Worm (Caenorhabditis elegans): Measurements from ENCODE around the gene inx-7.

The inx-7 gene

DNA sequence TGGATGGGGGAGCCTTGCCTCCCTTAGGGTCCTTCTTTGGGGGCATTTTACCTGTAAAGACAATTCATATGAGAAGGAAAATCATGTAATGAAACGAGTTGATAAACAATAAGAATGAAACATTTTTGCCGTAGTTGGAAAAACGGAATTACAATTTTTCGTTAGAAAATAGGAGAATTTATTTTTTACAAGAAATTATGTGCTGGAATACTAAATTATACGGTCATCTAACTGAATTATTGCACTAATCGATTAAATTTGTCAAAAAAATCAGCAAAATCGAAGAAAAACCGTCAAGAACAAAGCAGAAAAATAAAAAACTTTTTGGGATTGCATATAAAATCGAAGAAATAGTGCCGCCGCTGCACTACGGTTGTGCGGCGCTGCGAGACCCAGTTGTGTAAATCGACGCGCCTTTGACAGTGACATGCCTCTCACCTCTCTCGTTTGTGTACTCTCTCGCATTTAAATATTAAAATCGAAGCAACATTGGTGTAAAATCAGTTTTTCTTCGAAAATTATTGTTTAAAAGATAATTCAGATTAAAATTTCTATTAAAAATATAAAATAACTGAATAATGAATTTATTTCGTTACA is 1.2 kb upstream of the inx-7 start, which contains the start of gene rps-25 (continued):
- no peak for TF ChIP-seq let-526 (GFP tag; IDR thresholded peaks at IDR 0.05)
- no peak for TF ChIP-seq ztf-28 (GFP tag; IDR thresholded peaks at IDR 0.05)
- TF ChIP-seq ZK185.1 (tag; optimal IDR thresholded peaks at IDR 0.05; ENCODE audit: poor library complexity, severe bottlenecking), result no peak
- TF ChIP-seq athp-1 (tag; optimal IDR thresholded peaks at IDR 0.05), result no peak
- TF ChIP-seq F37B4.10 (GFP tag; IDR thresholded peaks at IDR 0.05), result no peak
- peak; percentile 39 for TF ChIP-seq F23B12.7 (tag; optimal IDR thresholded peaks at IDR 0.05; ENCODE audit: insufficient read depth)
- no peak for TF ChIP-seq B0261.1 (tag; optimal IDR thresholded peaks at IDR 0.05)
- no peak for TF ChIP-seq pha-4 (tag; optimal IDR thresholded peaks at IDR 0.05)
- no peak for TF ChIP-seq zfh-2 (GFP tag; conservative IDR thresholded peaks at IDR 0.05)
- TF ChIP-seq efl-1 (GFP tag; optimal IDR thresholded peaks at IDR 0.05), result peak; percentile 41
- TF ChIP-seq him-1 (tag; optimal IDR thresholded peaks at IDR 0.05), result no peak
- TF ChIP-seq ceh-58 (GFP tag; IDR thresholded peaks at IDR 0.05), result no peak
- TF ChIP-seq attf-5 (GFP tag; optimal IDR thresholded peaks at IDR 0.05), result peak; percentile 29
- no peak for TF ChIP-seq T07F8.4 (tag; optimal IDR thresholded peaks at IDR 0.05)
- peak; percentile 66 for TF ChIP-seq tbp1 (GFP tag; optimal IDR thresholded peaks at IDR 0.05)
- peak; percentile 84 for TF ChIP-seq snpc-1.3 (tag; optimal IDR thresholded peaks at IDR 0.05; ENCODE audit: insufficient read depth)
- TF ChIP-seq sea-2 (GFP tag; IDR thresholded peaks at IDR 0.05), result no peak
- no peak for TF ChIP-seq ceh-27 (GFP tag; optimal IDR thresholded peaks at IDR 0.05)
- no peak for TF ChIP-seq mes-4 (tag; optimal IDR thresholded peaks at IDR 0.05)
- no peak for TF ChIP-seq let-607 (tag; optimal IDR thresholded peaks at IDR 0.05)
- no peak for TF ChIP-seq nfya-1 (tag; optimal IDR thresholded peaks at IDR 0.05; ENCODE audit: borderline replicate concordance, insufficient read depth)
- no peak for TF ChIP-seq K11D2.4 (GFP tag; IDR thresholded peaks at IDR 0.05)
- TF ChIP-seq madf-10 (tag; optimal IDR thresholded peaks at IDR 0.05), result no peak
- TF ChIP-seq aptf-2 (GFP tag; conservative IDR thresholded peaks at IDR 0.05), result no peak
- TF ChIP-seq lin-35 (GFP tag; optimal IDR thresholded peaks at IDR 0.05), result peak in 1 of 3 experiments; percentile 14
- TF ChIP-seq unc-130 (GFP tag; optimal IDR thresholded peaks at IDR 0.05), result no peak
- no peak for TF ChIP-seq F22D6.2 (tag; optimal IDR thresholded peaks at IDR 0.05)
- no peak for TF ChIP-seq cebp-1 (GFP tag; IDR thresholded peaks at IDR 0.05)
- peak; percentile 28 for TF ChIP-seq cebp-1 (tag; optimal IDR thresholded peaks at IDR 0.05)
- no peak for TF ChIP-seq xnd-1 (tag; optimal IDR thresholded peaks at IDR 0.05)
- TF ChIP-seq F33H1.4 (GFP tag; IDR thresholded peaks at IDR 0.05), result peak; percentile 92
- no peak for TF ChIP-seq Y67H2A.10 (GFP tag; conservative IDR thresholded peaks at IDR 0.05)
- TF ChIP-seq mcd-1 (GFP tag; IDR thresholded peaks at IDR 0.05), result no peak
- no peak for TF ChIP-seq F10E7.11 (tag; optimal IDR thresholded peaks at IDR 0.05)
- TF ChIP-seq somi-1 (GFP tag; optimal IDR thresholded peaks at IDR 0.05), result no peak
- no peak for TF ChIP-seq egrh-3 (GFP tag; IDR thresholded peaks at IDR 0.05)
- TF ChIP-seq ccch-3 (GFP tag; optimal IDR thresholded peaks at IDR 0.05), result no peak
- TF ChIP-seq atf-7 (tag; optimal IDR thresholded peaks at IDR 0.05), result no peak
- TF ChIP-seq ztf-26 (tag; optimal IDR thresholded peaks at IDR 0.05), result no peak
- TF ChIP-seq die-1 (tag; optimal IDR thresholded peaks at IDR 0.05), result no peak
- no peak for TF ChIP-seq dpl-1 (GFP tag; optimal IDR thresholded peaks at IDR 0.05)
- TF ChIP-seq lir-1 (GFP tag; conservative IDR thresholded peaks at IDR 0.05), result no peak
- no peak for TF ChIP-seq ama-1 (optimal IDR thresholded peaks at IDR 0.05)
- peak in 1 of 2 experiments; percentile 41 for TF ChIP-seq ama-1 (GFP tag; optimal IDR thresholded peaks at IDR 0.05)
- TF ChIP-seq fkh-3 (tag; optimal IDR thresholded peaks at IDR 0.05), result no peak
- TF ChIP-seq hlh-12 (tag; optimal IDR thresholded peaks at IDR 0.05), result no peak
- TF ChIP-seq aptf-3 (GFP tag; IDR thresholded peaks at IDR 0.05), result no peak
- no peak for TF ChIP-seq lin-26 (GFP tag; IDR thresholded peaks at IDR 0.05)
- TF ChIP-seq mxl-1 (tag; optimal IDR thresholded peaks at IDR 0.05), result no peak
